Worm (Caenorhabditis elegans) whole organism, L4 larva: ENCODE results near the gene gly-1.

Experiments used
- ama-1 ChIP-seq: fragments of 150-350 bp; optimal IDR thresholded peaks from 2 replicates; lab custom pipeline; 2014; ENCODE audit warnings: inconsistent platforms, mixed read lengths
- cey-2 ChIP-seq: sonication (generic microtip); optimal IDR thresholded peaks from 3 replicates; lab custom pipeline; 2017; ENCODE audit warnings: missing genetic modification characterization, mild to moderate bottlenecking, missing compliant biosample characterization, antibody characterized with exemption, borderline replicate concordance; ENCODE audit not compliant: insufficient read depth
- hlh-30 ChIP-seq: sonication (generic microtip); optimal IDR thresholded peaks from 2 replicates; lab custom pipeline; 2017; ENCODE audit warnings: antibody characterized with exemption, mild to moderate bottlenecking, missing genetic modification characterization, missing compliant biosample characterization; ENCODE audit not compliant: insufficient read depth
- jun-1 ChIP-seq: fragments of 150-350 bp; optimal IDR thresholded peaks from 2 replicates; lab custom pipeline; 2014; ENCODE audit warnings: missing biosample characterization, missing genetic modification reagents, missing genetic modification characterization
- lin-39 ChIP-seq: fragments of 150-350 bp; optimal IDR thresholded peaks from 2 replicates; lab custom pipeline; 2014; ENCODE audit warnings: missing biosample characterization, missing genetic modification reagents, missing genetic modification characterization

- no peak for TF ChIP-seq hlh-30 (tag; lab: Kevin White, UChicago)
- TF ChIP-seq jun-1 (tag; lab: Kevin White, UChicago): no peak
- TF ChIP-seq ama-1 (lab: Kevin White, UChicago): no peak
- no peak for TF ChIP-seq cey-2
- no peak for TF ChIP-seq lin-39
These were observed 48.2 kb upstream of the gly-1 start, which contains the start of gene gst-5 for ce11 chrII:10950107-10950679.
